Worm (Caenorhabditis elegans) whole organism, L3 larva: ENCODE results near the gene B0513.4.
A peak's percentile ranks its signal among the peaks of the same experiment; 100 is the strongest.

Experiments used
- R02D3.7 ChIP-seq: fragments of 150-350 bp; optimal IDR thresholded peaks from 2 replicates; lab custom pipeline; 2014; ENCODE audit warnings: missing biosample characterization, missing genetic modification characterization
- ZK546.5 ChIP-seq: sonication (generic microtip); optimal IDR thresholded peaks from 2 replicates; lab custom pipeline; 2017; ENCODE audit warnings: missing biosample characterization, missing genetic modification characterization
- aly-2 ChIP-seq: fragments of 150-350 bp; optimal IDR thresholded peaks from 2 replicates; lab custom pipeline; 2014; ENCODE audit warnings: missing biosample characterization, missing genetic modification characterization
- ama-1 ChIP-seq: fragments of 150-350 bp; optimal IDR thresholded peaks from 2 replicates; lab custom pipeline; 2018
- ceh-16 ChIP-seq: sonication (generic microtip); optimal IDR thresholded peaks from 2 replicates; lab custom pipeline; 2017; ENCODE audit warnings: missing biosample characterization, missing genetic modification characterization
- ceh-28 ChIP-seq: fragments of 150-350 bp; optimal IDR thresholded peaks from 2 replicates; lab custom pipeline; 2014; ENCODE audit warnings: missing biosample characterization, missing genetic modification reagents, missing genetic modification characterization
- ceh-82 ChIP-seq: fragments of 150-350 bp; optimal IDR thresholded peaks from 2 replicates; lab custom pipeline; 2014; ENCODE audit warnings: missing biosample characterization, missing genetic modification characterization
- ceh-9 ChIP-seq: sonication (generic microtip); optimal IDR thresholded peaks from 2 replicates; lab custom pipeline; 2018; ENCODE audit warnings: missing biosample characterization, missing genetic modification characterization
- daf-12 ChIP-seq: fragments of 150-350 bp; optimal IDR thresholded peaks from 2 replicates; lab custom pipeline; 2014; ENCODE audit warnings: missing biosample characterization, missing genetic modification reagents, missing genetic modification characterization
- egl-27 ChIP-seq: sonication (generic microtip); optimal IDR thresholded peaks from 4 replicates; lab custom pipeline; 2017; ENCODE audit warnings: missing biosample characterization, missing genetic modification reagents, missing genetic modification characterization
- egl-5 ChIP-seq: fragments of 150-350 bp; optimal IDR thresholded peaks from 2 replicates; lab custom pipeline; 2017; ENCODE audit warnings: missing biosample characterization, missing genetic modification reagents, missing genetic modification characterization, inconsistent platforms
- elt-1 ChIP-seq: fragments of 150-350 bp; optimal IDR thresholded peaks from 2 replicates; lab custom pipeline; 2014; ENCODE audit warnings: missing biosample characterization, missing genetic modification characterization
- elt-2 ChIP-seq: sonication (generic microtip); optimal IDR thresholded peaks from 2 replicates; lab custom pipeline; 2016; ENCODE audit warnings: missing genetic modification reagents, mild to moderate bottlenecking, missing genetic modification characterization, missing compliant biosample characterization
- elt-3 ChIP-seq, 3 experiments: fragments of 150-350 bp in 1 of 3; sonication (generic microtip) in 2 of 3; optimal IDR thresholded peaks; 2 replicates in 2 of 3; 4 replicates in 1 of 3; lab custom pipeline; 2014 to 2017; ENCODE audit warnings: missing biosample characterization in 3 of 3, missing genetic modification characterization in 3 of 3
- eor-1 ChIP-seq, 2 experiments: fragments of 150-350 bp; optimal IDR thresholded peaks; 2 replicates each; lab custom pipeline; 2014 to 2018; ENCODE audit warnings: missing biosample characterization in 2 of 2, missing genetic modification characterization in 2 of 2
- fkh-10 ChIP-seq: sonication (generic microtip); optimal IDR thresholded peaks from 2 replicates; lab custom pipeline; 2017; ENCODE audit warnings: missing biosample characterization, missing genetic modification reagents, missing genetic modification characterization
- fkh-2 ChIP-seq: fragments of 150-350 bp; optimal IDR thresholded peaks from 2 replicates; lab custom pipeline; 2014; ENCODE audit warnings: missing biosample characterization, missing genetic modification reagents, missing genetic modification characterization
- fos-1 ChIP-seq: fragments of 150-350 bp; optimal IDR thresholded peaks from 2 replicates; lab custom pipeline; 2014; ENCODE audit warnings: missing biosample characterization, missing genetic modification characterization
- hmg-11 ChIP-seq: sonication (generic microtip); optimal IDR thresholded peaks from 2 replicates; lab custom pipeline; 2016; ENCODE audit warnings: missing genetic modification characterization, missing compliant biosample characterization
- jun-1 ChIP-seq: fragments of 150-350 bp; optimal IDR thresholded peaks from 2 replicates; lab custom pipeline; 2014; ENCODE audit warnings: missing biosample characterization, missing genetic modification reagents, missing genetic modification characterization
- lin-15B ChIP-seq: fragments of 150-350 bp; optimal IDR thresholded peaks from 2 replicates; lab custom pipeline; 2014; ENCODE audit warnings: missing biosample characterization, missing genetic modification characterization
- lin-39 ChIP-seq: fragments of 150-350 bp; optimal IDR thresholded peaks from 2 replicates; lab custom pipeline; 2018; ENCODE audit warnings: missing biosample characterization, missing genetic modification reagents, missing genetic modification characterization
- lsy-12 ChIP-seq: sonication (generic microtip); optimal IDR thresholded peaks from 2 replicates; lab custom pipeline; 2016; ENCODE audit warnings: mild to moderate bottlenecking, missing genetic modification characterization, missing compliant biosample characterization
- mdl-1 ChIP-seq: fragments of 150-350 bp; optimal IDR thresholded peaks from 2 replicates; lab custom pipeline; 2014; ENCODE audit warnings: missing biosample characterization, missing genetic modification characterization
- mml-1 ChIP-seq: fragments of 150-350 bp; sonication (generic microtip); optimal IDR thresholded peaks from 3 replicates; lab custom pipeline; 2014; ENCODE audit warnings: missing biosample characterization, missing genetic modification characterization
- nfya-1 ChIP-seq: sonication (generic microtip); optimal IDR thresholded peaks from 2 replicates; lab custom pipeline; 2017; ENCODE audit warnings: missing genetic modification characterization, mild to moderate bottlenecking, missing compliant biosample characterization, antibody characterized with exemption, moderate library complexity; ENCODE audit not compliant: insufficient read depth
- nhr-11 ChIP-seq: fragments of 150-350 bp; optimal IDR thresholded peaks from 2 replicates; lab custom pipeline; 2014; ENCODE audit warnings: missing biosample characterization, missing genetic modification characterization
- nhr-12 ChIP-seq: fragments of 150-350 bp; optimal IDR thresholded peaks from 2 replicates; lab custom pipeline; 2014; ENCODE audit warnings: missing biosample characterization, missing genetic modification characterization
- nhr-23 ChIP-seq: fragments of 150-350 bp; optimal IDR thresholded peaks from 2 replicates; lab custom pipeline; 2014; ENCODE audit warnings: missing biosample characterization, missing genetic modification reagents, missing genetic modification characterization
- nhr-237 ChIP-seq: fragments of 150-350 bp; optimal IDR thresholded peaks from 2 replicates; lab custom pipeline; 2014; ENCODE audit warnings: missing biosample characterization, missing genetic modification characterization
- nhr-25 ChIP-seq: sonication (generic microtip); optimal IDR thresholded peaks from 2 replicates; lab custom pipeline; 2017; ENCODE audit warnings: missing biosample characterization, missing genetic modification characterization
- nhr-28 ChIP-seq: fragments of 150-350 bp; optimal IDR thresholded peaks from 2 replicates; lab custom pipeline; 2014; ENCODE audit warnings: missing biosample characterization, missing genetic modification characterization
- nhr-43 ChIP-seq: sonication (generic microtip); optimal IDR thresholded peaks from 2 replicates; lab custom pipeline; 2016; ENCODE audit warnings: mild to moderate bottlenecking, missing genetic modification characterization, missing compliant biosample characterization; ENCODE audit not compliant: poor library complexity, severe bottlenecking
- nhr-67 ChIP-seq: fragments of 150-350 bp; optimal IDR thresholded peaks from 2 replicates; lab custom pipeline; 2014; ENCODE audit warnings: missing biosample characterization, missing genetic modification characterization
- nhr-76 ChIP-seq: fragments of 150-350 bp; sonication (generic microtip); optimal IDR thresholded peaks from 5 replicates; lab custom pipeline; 2014; ENCODE audit warnings: missing biosample characterization, missing genetic modification characterization
- nhr-77 ChIP-seq: fragments of 150-350 bp; optimal IDR thresholded peaks from 2 replicates; lab custom pipeline; 2014; ENCODE audit warnings: missing biosample characterization, missing genetic modification characterization
- pha-4 ChIP-seq: fragments of 150-350 bp; optimal IDR thresholded peaks from 2 replicates; lab custom pipeline; 2014; ENCODE audit warnings: missing biosample characterization, missing genetic modification reagents, missing genetic modification characterization
- pqm-1 ChIP-seq: fragments of 150-350 bp; optimal IDR thresholded peaks from 2 replicates; lab custom pipeline; 2017; ENCODE audit warnings: missing biosample characterization, missing genetic modification characterization, inconsistent platforms
- sea-2 ChIP-seq: fragments of 150-350 bp; sonication (generic microtip); optimal IDR thresholded peaks from 4 replicates; lab custom pipeline; 2014; ENCODE audit warnings: missing biosample characterization, missing genetic modification reagents, missing genetic modification characterization
- skn-1 ChIP-seq: fragments of 150-350 bp; optimal IDR thresholded peaks from 2 replicates; lab custom pipeline; 2014; ENCODE audit warnings: missing biosample characterization, missing genetic modification characterization
- snpc-4 ChIP-seq: fragments of 150-350 bp; optimal IDR thresholded peaks from 2 replicates; lab custom pipeline; 2014; ENCODE audit warnings: missing biosample characterization, missing genetic modification characterization
- tbx-2 ChIP-seq: sonication (generic microtip); optimal IDR thresholded peaks from 2 replicates; lab custom pipeline; 2016; ENCODE audit warnings: mild to moderate bottlenecking, missing genetic modification characterization, missing compliant biosample characterization
- unc-39 ChIP-seq: sonication (generic microtip); optimal IDR thresholded peaks from 4 replicates; lab custom pipeline; 2017; ENCODE audit warnings: missing biosample characterization, missing genetic modification characterization
- unc-62 ChIP-seq: fragments of 150-350 bp; sonication (generic microtip); optimal IDR thresholded peaks from 4 replicates; lab custom pipeline; 2014; ENCODE audit warnings: missing biosample characterization, missing genetic modification reagents, missing genetic modification characterization
- zag-1 ChIP-seq: fragments of 150-350 bp; optimal IDR thresholded peaks from 2 replicates; lab custom pipeline; 2014; ENCODE audit warnings: missing biosample characterization, missing genetic modification characterization
- ztf-11 ChIP-seq: fragments of 150-350 bp; optimal IDR thresholded peaks from 2 replicates; lab custom pipeline; 2014; ENCODE audit warnings: missing biosample characterization, missing genetic modification characterization
- ztf-4 ChIP-seq: fragments of 150-350 bp; optimal IDR thresholded peaks from 2 replicates; lab custom pipeline; 2014; ENCODE audit warnings: missing biosample characterization, missing genetic modification characterization

B0513.4 gene

DNA sequence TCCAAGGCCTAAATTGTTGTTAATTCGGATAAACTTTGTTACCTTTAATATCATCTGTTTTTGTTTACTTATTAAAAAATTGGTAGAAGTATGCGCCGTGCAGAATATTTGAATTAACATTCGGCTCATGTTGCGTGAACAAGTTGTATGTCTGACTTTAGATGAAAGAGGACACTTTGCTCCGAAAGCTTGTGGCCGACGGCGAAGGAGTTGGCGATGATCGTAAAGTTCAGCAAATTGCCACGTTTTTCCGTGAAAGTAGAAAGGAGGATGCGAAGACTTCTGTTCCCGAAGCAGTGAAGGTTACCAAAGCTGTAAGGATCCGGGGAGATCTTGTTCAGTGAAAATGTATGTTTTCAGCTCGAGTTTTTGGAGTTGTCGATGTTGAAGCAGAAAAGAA lies 2.6 kb downstream of the B0513.4 start, which contains the start of gene thoc-7:
Gene thoc-7 (plus strand): TSS at position 162 of the 400 bp plus-strand sequence.
- TF ChIP-seq nhr-43 (tag; lab: Kevin White, UChicago) (peak; percentile 15), fkh-10 (GFP tag; lab: Kevin White, UChicago) (no peak)

DNA sequence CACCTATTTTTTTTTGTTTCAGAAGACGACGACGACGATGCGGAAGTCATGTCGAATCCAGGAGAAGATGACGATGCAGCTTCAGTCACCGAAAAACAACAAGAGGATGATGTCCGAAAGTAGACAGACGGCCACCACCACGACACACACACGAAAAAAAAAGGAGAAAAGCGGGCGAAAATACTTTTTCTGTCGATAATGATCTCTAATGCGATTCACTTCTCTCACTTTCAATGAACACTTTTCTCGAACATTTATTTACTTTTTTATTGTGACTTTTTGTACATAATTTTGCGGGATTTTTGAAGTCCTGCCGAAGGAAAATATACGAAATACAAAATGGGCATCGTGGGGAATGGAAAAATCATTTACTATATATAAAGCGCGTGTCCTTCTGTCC lies 4.0 kb downstream of the B0513.4 start:
- TF ChIP-seq ceh-9 (tag; lab: Kevin White, UChicago), result no peak
- no peak for TF ChIP-seq lsy-12 (tag; lab: Kevin White, UChicago)
- TF ChIP-seq nhr-11 (tag; lab: Kevin White, UChicago), result no peak
- no peak for TF ChIP-seq ztf-4 (tag; lab: Kevin White, UChicago)
- TF ChIP-seq sea-2 (GFP tag; lab: Kevin White, UChicago), result no peak
- no peak for TF ChIP-seq nhr-77 (tag; lab: Kevin White, UChicago)
- no peak for TF ChIP-seq pqm-1 (tag; lab: Kevin White, UChicago)

DNA sequence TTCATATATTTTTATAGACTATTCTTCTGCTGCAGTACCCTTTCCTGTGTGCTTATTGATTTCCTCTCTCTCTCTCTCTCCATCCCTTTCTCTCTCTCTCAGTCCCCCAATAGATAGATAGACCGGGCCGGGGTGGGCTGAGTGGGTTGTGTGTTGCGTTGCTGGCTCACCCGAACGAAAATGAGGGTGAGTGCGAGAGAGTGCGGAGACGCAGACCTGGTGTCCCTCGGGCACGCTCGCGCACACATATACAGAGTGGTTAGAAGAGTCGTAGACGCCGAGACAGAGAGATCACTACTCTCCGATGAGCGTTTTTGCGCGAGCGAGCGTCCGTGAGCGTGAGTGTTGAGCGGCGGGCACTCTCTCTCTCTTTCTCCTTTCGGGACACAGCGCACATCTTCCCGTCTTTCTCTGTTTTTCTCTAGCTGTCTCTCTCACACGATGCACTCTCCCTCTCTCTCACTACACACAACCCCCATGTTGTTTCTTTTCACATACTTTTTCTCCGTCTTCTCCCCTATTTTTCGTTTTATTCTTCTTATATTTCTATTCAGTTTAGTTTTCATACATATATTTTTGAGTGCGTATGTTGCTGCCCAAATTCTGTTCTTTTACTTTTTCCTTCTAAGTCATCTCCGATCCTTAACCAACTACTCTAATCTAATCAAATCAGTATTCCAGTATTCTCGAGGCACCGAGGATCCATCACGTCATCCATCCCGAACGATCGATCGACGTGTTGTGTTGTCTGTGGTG lies 7.6 kb downstream of the B0513.4 start, which contains the start of gene lin-66:
Gene lin-66 (plus strand): TSS at position 672 of the 756 bp plus-strand sequence.
- TF ChIP-seq nhr-12, result no peak
- peak; percentile 69 for TF ChIP-seq lin-15B (tag; lab: Kevin White, UChicago)
- TF ChIP-seq nhr-67 (tag; lab: Kevin White, UChicago), result no peak
- peak; percentile 62 for TF ChIP-seq nhr-11 (tag; lab: Kevin White, UChicago)
- TF ChIP-seq mdl-1 (tag; lab: Kevin White, UChicago), result peak; percentile 68
- TF ChIP-seq egl-5, result peak; percentile 37
- TF ChIP-seq nhr-77 (tag; lab: Kevin White, UChicago), result peak; percentile 62
- peak; percentile 75 for TF ChIP-seq pha-4 (tag; lab: Kevin White, UChicago)
- peak; percentile 75 for TF ChIP-seq nhr-43 (tag; lab: Kevin White, UChicago)
- TF ChIP-seq nhr-76 (tag; lab: Kevin White, UChicago), result no peak
- TF ChIP-seq ceh-82 (tag; lab: Kevin White, UChicago), result peak; percentile 2
- TF ChIP-seq fkh-10 (GFP tag; lab: Kevin White, UChicago), result no peak
- TF ChIP-seq jun-1, result peak; percentile 90
- TF ChIP-seq ztf-11 (tag; lab: Kevin White, UChicago), result no peak
- no peak for TF ChIP-seq pqm-1 (tag; lab: Kevin White, UChicago)
- no peak for TF ChIP-seq ztf-4 (tag; lab: Kevin White, UChicago)
- TF ChIP-seq ZK546.5 (tag; lab: Kevin White, UChicago), result no peak
- TF ChIP-seq lin-39 (tag; lab: Kevin White, UChicago), result peak; percentile 98
- TF ChIP-seq elt-3 (tag; optimal IDR thresholded peaks at IDR 0.05; lab: Kevin White, UChicago), result no peak
- peak; percentile 55 for TF ChIP-seq nhr-23
- TF ChIP-seq zag-1, result peak; percentile 33
- peak; percentile 62 for TF ChIP-seq egl-27 (tag; lab: Kevin White, UChicago)
- TF ChIP-seq skn-1 (tag; lab: Kevin White, UChicago), result no peak
- no peak for TF ChIP-seq elt-1 (tag; lab: Kevin White, UChicago)
- TF ChIP-seq snpc-4 (tag; lab: Kevin White, UChicago), result peak; percentile 55
- TF ChIP-seq daf-12 (tag; lab: Kevin White, UChicago), result no peak
- TF ChIP-seq sea-2 (GFP tag; lab: Kevin White, UChicago), result no peak
- TF ChIP-seq elt-2 (tag; lab: Kevin White, UChicago), result peak; percentile 86
- peak; percentile 89 for TF ChIP-seq nhr-25
- TF ChIP-seq ceh-28 (tag; lab: Kevin White, UChicago), result peak; percentile 75
- no peak for TF ChIP-seq nhr-237 (tag; lab: Kevin White, UChicago)
- TF ChIP-seq ama-1 (lab: Kevin White, UChicago), result no peak
- no peak for TF ChIP-seq fos-1 (tag; lab: Kevin White, UChicago)
- TF ChIP-seq aly-2 (tag; lab: Kevin White, UChicago), result peak; percentile 38
- peak; percentile 66 for TF ChIP-seq tbx-2 (tag; lab: Kevin White, UChicago)
- TF ChIP-seq lsy-12 (tag; lab: Kevin White, UChicago), result peak; percentile 92
- no peak for TF ChIP-seq ceh-16
- no peak for TF ChIP-seq mml-1 (tag; lab: Kevin White, UChicago)
- peak; percentile 43 for TF ChIP-seq fkh-2 (tag; lab: Kevin White, UChicago)
- TF ChIP-seq unc-62 (GFP tag; lab: Kevin White, UChicago), result peak; percentile 64
- peak; percentile 90 for TF ChIP-seq nfya-1 (tag; lab: Kevin White, UChicago)
- no peak for TF ChIP-seq ceh-9 (tag; lab: Kevin White, UChicago)
- TF ChIP-seq eor-1 (tag; optimal IDR thresholded peaks at IDR 0.05; lab: Kevin White, UChicago), result no peak
- TF ChIP-seq R02D3.7 (tag; lab: Kevin White, UChicago), result peak; percentile 46
- peak; percentile 17 for TF ChIP-seq unc-39
- no peak for TF ChIP-seq nhr-28 (tag; lab: Kevin White, UChicago)
- peak; percentile 99 for TF ChIP-seq hmg-11
- TF ChIP-seq, all 47 proteins: peak for 26
